Worm (Caenorhabditis elegans) whole organism, L2 larva: ENCODE results near the gene ekl-6.

ENCODE experiments used
- dmd-4 ChIP-seq: sonication (generic microtip); optimal IDR thresholded peaks from 2 replicates; lab custom pipeline; 2017; ENCODE audit warnings: missing biosample characterization, missing genetic modification characterization
- elt-1 ChIP-seq: fragments of 150-350 bp; optimal IDR thresholded peaks from 2 replicates; lab custom pipeline; 2014; ENCODE audit warnings: missing biosample characterization, missing genetic modification characterization
- elt-3 ChIP-seq: sonication (generic microtip); optimal IDR thresholded peaks from 2 replicates; lab custom pipeline; 2017; ENCODE audit warnings: missing biosample characterization, missing genetic modification characterization
- lin-13 ChIP-seq: fragments of 150-350 bp; optimal IDR thresholded peaks from 2 replicates; lab custom pipeline; 2014; ENCODE audit warnings: missing biosample characterization, missing genetic modification reagents, missing genetic modification characterization
- lsy-2 ChIP-seq, 2 experiments: fragments of 150-350 bp in 1 of 2; sonication (generic microtip) in 1 of 2; optimal IDR thresholded peaks; 2 replicates each; lab custom pipeline; 2014 to 2017; ENCODE audit warnings: missing biosample characterization in 2 of 2, missing genetic modification characterization in 2 of 2
- nhr-25 ChIP-seq: fragments of 150-350 bp; sonication (generic microtip); optimal IDR thresholded peaks from 3 replicates; lab custom pipeline; 2014; ENCODE audit warnings: missing biosample characterization, missing genetic modification characterization
- snpc-4 ChIP-seq: fragments of 150-350 bp; optimal IDR thresholded peaks from 2 replicates; lab custom pipeline; 2014; ENCODE audit warnings: missing biosample characterization, missing genetic modification characterization
- unc-39 ChIP-seq: fragments of 150-350 bp; optimal IDR thresholded peaks from 2 replicates; lab custom pipeline; 2014; ENCODE audit warnings: missing biosample characterization, missing genetic modification characterization
- ztf-11 ChIP-seq: sonication (generic microtip); optimal IDR thresholded peaks from 2 replicates; lab custom pipeline; 2017; ENCODE audit warnings: missing biosample characterization, missing genetic modification characterization

DNA sequence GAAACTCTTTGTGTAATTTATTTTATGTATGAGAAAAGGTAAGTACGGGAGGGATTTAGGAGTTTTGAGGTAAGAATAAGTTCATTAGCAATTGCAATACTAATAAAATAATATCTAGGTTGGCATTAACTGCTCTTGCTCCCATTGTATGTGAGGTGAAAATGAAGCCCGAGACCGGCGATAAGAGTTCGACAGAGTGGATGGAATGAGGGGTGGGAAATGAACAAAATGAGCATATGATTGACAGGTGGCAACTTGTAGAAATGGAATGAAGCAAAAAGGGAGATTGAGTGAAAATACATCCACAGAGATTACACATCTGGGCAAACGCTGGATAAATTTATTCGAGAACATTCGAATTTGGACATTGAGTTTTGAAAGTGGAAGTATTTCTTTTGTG lies 14.6 kb downstream of the ekl-6 start:
- TF ChIP-seq unc-39 (tag; lab: Kevin White, UChicago) (no peak), lsy-2 (tag; optimal IDR thresholded peaks at IDR 0.05; lab: Kevin White, UChicago) (no peak), nhr-25 (no peak), elt-3 (tag; lab: Kevin White, UChicago) (no peak), dmd-4 (no peak), lin-13 (no peak), elt-1 (tag; lab: Kevin White, UChicago) (no peak), snpc-4 (no peak), ztf-11 (no peak)
